Fruit fly (Drosophila melanogaster) Kc167 (cell line): ENCODE measurements around the gene CG44836.

Experiments used
- insv ChIP-seq: fragments of >200 bp; optimal IDR thresholded peaks from 3 replicates; lab custom pipeline; 2018; ENCODE audit warnings: missing external identifiers
- ttk ChIP-seq: sonication (Bioruptor generic); optimal IDR thresholded peaks from 2 replicates; lab custom pipeline; 2017; ENCODE audit warnings: missing external identifiers

- no peak for TF ChIP-seq ttk (lab: Kevin White, UChicago)
- no peak for TF ChIP-seq insv (lab: Kevin White, UChicago)
Measured at dm6 chr3L:16433556-16433955, 33.5 kb upstream of the CG44836 start.
